Fruit fly (Drosophila melanogaster) Kc167 (cell line): ENCODE results near the gene MESR3.

Experiments
- Myc ChIP-seq: fragments of >200 bp; optimal IDR thresholded peaks from 2 replicates; lab custom pipeline; 2017; ENCODE audit warnings: missing external identifiers
- Sin3A ChIP-seq: fragments of >200 bp; optimal IDR thresholded peaks from 2 replicates; lab custom pipeline; 2018; ENCODE audit warnings: missing external identifiers
- h ChIP-seq: fragments of >200 bp; optimal IDR thresholded peaks from 3 replicates; lab custom pipeline; 2018; ENCODE audit warnings: missing external identifiers
- insv ChIP-seq: fragments of >200 bp; optimal IDR thresholded peaks from 3 replicates; lab custom pipeline; 2018; ENCODE audit warnings: missing external identifiers
- psq ChIP-seq: fragments of >200 bp; optimal IDR thresholded peaks from 2 replicates; lab custom pipeline; 2017; ENCODE audit warnings: missing external identifiers
- ttk ChIP-seq: sonication (Bioruptor generic); optimal IDR thresholded peaks from 2 replicates; lab custom pipeline; 2017; ENCODE audit warnings: missing external identifiers

Gene MESR3

dm6 chr2L:18617003-18617402, at the start of gene MESR3:
Gene MESR3 (plus strand): TSS chr2L:18617256.
- no peak for TF ChIP-seq h (lab: Kevin White, UChicago)
- TF ChIP-seq psq = no peak
- no peak for TF ChIP-seq ttk (lab: Kevin White, UChicago)
- no peak for TF ChIP-seq Myc (lab: Kevin White, UChicago)
- no peak for TF ChIP-seq insv (lab: Kevin White, UChicago)
- TF ChIP-seq Sin3A (lab: Kevin White, UChicago) = no peak

dm6 chr2L:18567563-18567962, 49.5 kb upstream of the MESR3 start:
- no peak for TF ChIP-seq psq
- TF ChIP-seq h (lab: Kevin White, UChicago) = no peak
- no peak for TF ChIP-seq Myc (lab: Kevin White, UChicago)
- TF ChIP-seq insv (lab: Kevin White, UChicago) = no peak
- no peak for TF ChIP-seq ttk (lab: Kevin White, UChicago)
- TF ChIP-seq Sin3A (lab: Kevin White, UChicago) = no peak

dm6 chr2L:18568715-18569114, 48.3 kb upstream of the MESR3 start:
- TF ChIP-seq h (lab: Kevin White, UChicago) (no peak), insv (lab: Kevin White, UChicago) (no peak), ttk (lab: Kevin White, UChicago) (no peak), psq (no peak), Myc (lab: Kevin White, UChicago) (no peak), Sin3A (lab: Kevin White, UChicago) (no peak)

dm6 chr2L:18571724-18572427, 45.2 kb upstream of the MESR3 start:
- TF ChIP-seq h (lab: Kevin White, UChicago) (no peak), ttk (lab: Kevin White, UChicago) (no peak), Sin3A (lab: Kevin White, UChicago) (no peak), psq (no peak), insv (lab: Kevin White, UChicago) (no peak), Myc (lab: Kevin White, UChicago) (no peak)

- TF ChIP-seq insv (lab: Kevin White, UChicago) = no peak
- no peak for TF ChIP-seq Sin3A (lab: Kevin White, UChicago)
- TF ChIP-seq Myc (lab: Kevin White, UChicago) = no peak
- no peak for TF ChIP-seq h (lab: Kevin White, UChicago)
- TF ChIP-seq psq = no peak
- TF ChIP-seq ttk (lab: Kevin White, UChicago) = no peak
These were observed 44.5 kb upstream of the MESR3 start for dm6 chr2L:18572428-18573136.

- TF ChIP-seq Sin3A (lab: Kevin White, UChicago) (no peak), Myc (lab: Kevin White, UChicago) (no peak), h (lab: Kevin White, UChicago) (no peak), insv (lab: Kevin White, UChicago) (no peak), ttk (lab: Kevin White, UChicago) (no peak), psq (no peak)
These were observed 40.8 kb upstream of the MESR3 start for dm6 chr2L:18576250-18576649.

dm6 chr2L:18584617-18585016, 32.4 kb upstream of the MESR3 start:
- no peak for TF ChIP-seq Myc (lab: Kevin White, UChicago)
- TF ChIP-seq ttk (lab: Kevin White, UChicago) = no peak
- TF ChIP-seq insv (lab: Kevin White, UChicago) = no peak
- TF ChIP-seq Sin3A (lab: Kevin White, UChicago) = no peak
- no peak for TF ChIP-seq h (lab: Kevin White, UChicago)
- TF ChIP-seq psq = no peak

- TF ChIP-seq psq (no peak), h (lab: Kevin White, UChicago) (no peak), Myc (lab: Kevin White, UChicago) (no peak), Sin3A (lab: Kevin White, UChicago) (no peak), ttk (lab: Kevin White, UChicago) (no peak), insv (lab: Kevin White, UChicago) (no peak)
These were observed 26.7 kb upstream of the MESR3 start, which contains the start of the genes Pde11 and CG15160 for dm6 chr2L:18590100-18590941. Gene Pde11 (minus strand): TSS chr2L:18590342. Gene CG15160 (plus strand): TSS chr2L:18590891.

dm6 chr2L:18590942-18591257, 26.2 kb upstream of the MESR3 start:
- TF ChIP-seq h (lab: Kevin White, UChicago) (no peak), Sin3A (lab: Kevin White, UChicago) (no peak), ttk (lab: Kevin White, UChicago) (no peak), psq (no peak), Myc (lab: Kevin White, UChicago) (no peak), insv (lab: Kevin White, UChicago) (no peak)

- TF ChIP-seq ttk (lab: Kevin White, UChicago) (no peak), Sin3A (lab: Kevin White, UChicago) (no peak), Myc (lab: Kevin White, UChicago) (no peak), insv (lab: Kevin White, UChicago) (no peak), h (lab: Kevin White, UChicago) (no peak), psq (no peak)
These were observed 20.2 kb upstream of the MESR3 start, which contains the start of gene amos for dm6 chr2L:18596871-18597338. Gene amos (minus strand): TSS chr2L:18596921.
